Fruit fly (Drosophila melanogaster): ENCODE results near the gene eIF4E7.

Gene eIF4E7

DNA sequence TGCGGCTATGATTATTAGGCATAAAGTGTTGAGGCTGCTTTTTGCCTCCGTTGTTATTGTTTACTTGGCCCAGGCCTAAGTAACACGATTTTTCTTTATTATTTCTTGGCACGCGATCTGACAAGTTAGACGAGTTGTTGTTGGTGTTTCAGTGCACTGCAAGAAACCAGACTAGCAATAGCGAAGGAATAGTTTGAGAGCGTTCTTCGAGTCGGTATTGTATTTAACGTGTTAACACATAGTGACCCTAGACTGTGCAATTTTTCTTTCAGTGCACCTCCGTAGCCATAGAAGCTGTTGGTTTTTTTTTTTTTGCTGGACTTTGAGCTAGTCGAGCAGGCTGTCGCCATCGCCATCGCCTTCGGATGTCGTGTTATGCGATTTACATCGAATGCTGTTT, 43.0 kb downstream of the eIF4E7 start:
- TF ChIP-seq CG7045 (GFP tag; optimal IDR thresholded peaks at IDR 0.05) (peak; percentile 50), pad (GFP tag; optimal IDR thresholded peaks at IDR 0.05) (no peak), CG12768 (GFP tag; optimal IDR thresholded peaks at IDR 0.05) (peak; percentile 9), CG33017 (tag; optimal IDR thresholded peaks at IDR 0.05) (no peak), Hr96 (GFP tag; optimal IDR thresholded peaks at IDR 0.05) (peak; percentile 35)

DNA sequence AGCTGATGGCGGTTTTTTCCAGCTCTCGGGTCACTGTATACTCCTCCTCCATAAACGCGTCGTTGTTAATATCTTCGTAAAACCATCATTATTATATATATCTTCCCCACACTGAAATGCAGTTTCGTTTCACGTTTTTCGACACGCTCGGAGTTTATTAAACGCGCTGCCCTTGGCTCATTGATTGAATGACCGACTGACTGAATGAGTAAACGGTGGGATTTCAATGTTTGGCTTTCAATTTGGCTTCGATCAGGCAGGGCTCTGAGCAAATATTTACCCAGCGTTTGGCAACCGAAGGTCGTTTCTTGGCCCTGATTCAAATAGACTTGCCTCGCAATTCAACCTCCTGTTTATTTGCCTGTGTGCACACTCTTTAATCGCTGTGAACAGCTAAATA, 52.0 kb downstream of the eIF4E7 start:
- no peak for TF ChIP-seq toe (GFP tag; optimal IDR thresholded peaks at IDR 0.05)
- no peak for TF ChIP-seq Hr96 (GFP tag; optimal IDR thresholded peaks at IDR 0.05)
- no peak for TF ChIP-seq CG14711 (tag; optimal IDR thresholded peaks at IDR 0.05)
- no peak for TF ChIP-seq CG5204 (GFP tag; optimal IDR thresholded peaks at IDR 0.05)
- TF ChIP-seq CG12768 (GFP tag; optimal IDR thresholded peaks at IDR 0.05): no peak
- no peak for TF ChIP-seq CG11617 (GFP tag; optimal IDR thresholded peaks at IDR 0.05)
- no peak for TF ChIP-seq Mnt (GFP tag; optimal IDR thresholded peaks at IDR 0.05)
- no peak for TF ChIP-seq Crg-1 (GFP tag; optimal IDR thresholded peaks at IDR 0.05)
- TF ChIP-seq cic (GFP tag; optimal IDR thresholded peaks at IDR 0.05): no peak
- TF ChIP-seq cnc (optimal IDR thresholded peaks at IDR 0.05): no peak

DNA sequence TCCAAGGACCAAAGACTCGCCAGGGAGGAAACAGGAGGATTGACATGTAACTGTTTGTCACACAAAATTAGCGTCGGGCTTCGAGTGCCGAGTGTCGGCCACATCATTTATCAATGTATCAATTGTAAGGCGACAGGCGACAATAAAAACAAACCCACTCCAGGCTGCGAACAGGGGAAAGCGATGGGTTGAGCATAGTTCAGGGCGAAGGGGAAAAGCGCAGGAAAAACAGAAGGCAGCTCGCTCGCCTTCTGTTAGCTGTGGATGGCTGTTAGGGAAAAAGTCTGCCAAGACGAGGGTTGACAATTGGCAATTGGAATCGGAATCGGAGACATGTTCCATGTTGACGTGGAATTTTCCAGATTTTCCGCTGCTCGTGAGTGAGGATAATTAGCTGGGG, 52.9 kb downstream of the eIF4E7 start:
- peak; percentile 19 for TF ChIP-seq kay (GFP tag; ENCODE audit: borderline replicate concordance)
- TF ChIP-seq cic (GFP tag; optimal IDR thresholded peaks at IDR 0.05): no peak
